Worm (Caenorhabditis elegans) whole organism, L4 larva: ENCODE data around the gene atf-6.
A peak's percentile ranks its signal among the peaks of the same experiment; 100 is the strongest.

Source experiments
- F10B5.3 ChIP-seq: sonication (generic microtip); optimal IDR thresholded peaks from 2 replicates; lab custom pipeline; 2016; ENCODE audit warnings: mild to moderate bottlenecking, missing genetic modification characterization, missing compliant biosample characterization
- F26F4.8 ChIP-seq: fragments of 200-800 bp; sonication (Bioruptor generic); conservative IDR thresholded peaks from 2 replicates; pipeline ENCODE4 v1.3.6; 2022; ENCODE audit warnings: missing genetic modification characterization, missing compliant biosample characterization
- F44E2.7 ChIP-seq: fragments of 200-800 bp; sonication (Bioruptor generic); IDR thresholded peaks from 2 replicates; pipeline ENCODE4 v2.1.2; 2022; ENCODE audit warnings: missing genetic modification characterization, missing compliant biosample characterization
- F49E8.2 ChIP-seq: sonication (generic microtip); optimal IDR thresholded peaks from 2 replicates; lab custom pipeline; 2016; ENCODE audit warnings: missing compliant biosample characterization, mild to moderate bottlenecking, missing genetic modification characterization, borderline replicate concordance
- Y105C5A.15 ChIP-seq: fragments of 200-800 bp; sonication (Bioruptor generic); IDR thresholded peaks from 2 replicates; pipeline ENCODE4 v1.3.6; 2022; ENCODE audit warnings: missing genetic modification characterization, missing compliant biosample characterization
- Y5F2A.4 ChIP-seq: fragments of 200-800 bp; sonication (Bioruptor generic); optimal IDR thresholded peaks from 2 replicates; lab custom pipeline; 2018; ENCODE audit warnings: mild to moderate bottlenecking, missing genetic modification characterization, missing compliant biosample characterization
- Y75B8A.6 ChIP-seq: fragments of 200-800 bp; sonication (Bioruptor generic); IDR thresholded peaks from 2 replicates; pipeline ENCODE4 v1.3.6; 2022; ENCODE audit warnings: missing genetic modification reagents, missing genetic modification characterization, missing compliant biosample characterization
- aha-1 ChIP-seq: fragments of 150-350 bp; peaks from one replicate; lab custom pipeline; 2014; ENCODE audit warnings: missing biosample characterization, missing genetic modification characterization
- ama-1 ChIP-seq: fragments of 150-350 bp; optimal IDR thresholded peaks from 2 replicates; lab custom pipeline; 2014; ENCODE audit warnings: inconsistent platforms, mixed read lengths
- ceh-44 ChIP-seq: fragments of 200-800 bp; sonication (Bioruptor generic); IDR thresholded peaks from 2 replicates; pipeline ENCODE4 v1.3.6; 2022; ENCODE audit warnings: missing genetic modification reagents, missing genetic modification characterization, missing compliant biosample characterization
- ceh-82 ChIP-seq: sonication (generic microtip); optimal IDR thresholded peaks from 2 replicates; lab custom pipeline; 2017; ENCODE audit warnings: missing biosample characterization, missing genetic modification characterization
- ctbp-1 ChIP-seq: fragments of 200-800 bp; sonication (Bioruptor generic); IDR thresholded peaks from 2 replicates; pipeline ENCODE4 v1.3.6; 2022; ENCODE audit warnings: missing genetic modification reagents, missing genetic modification characterization, missing compliant biosample characterization
- daf-16 ChIP-seq, 3 experiments: sonication (generic microtip); optimal IDR thresholded peaks; 2 replicates each; lab custom pipeline; 2016 to 2017; ENCODE audit warnings: missing genetic modification characterization in 3 of 3, missing genetic modification reagents in 3 of 3, mild to moderate bottlenecking in 2 of 3, missing compliant biosample characterization in 2 of 3, missing biosample characterization in 1 of 3, moderate library complexity in 1 of 3
- daf-19 ChIP-seq: fragments of 200-800 bp; sonication (Bioruptor generic); conservative IDR thresholded peaks from 2 replicates; pipeline ENCODE4 v1.3.6; 2022; ENCODE audit warnings: missing genetic modification characterization, missing compliant biosample characterization
- dmd-6 ChIP-seq: fragments of 200-800 bp; sonication (Bioruptor generic); IDR thresholded peaks from 2 replicates; pipeline ENCODE4 v1.3.6; 2022; ENCODE audit warnings: missing genetic modification reagents, missing genetic modification characterization, missing compliant biosample characterization
- dve-1 ChIP-seq: sonication (generic microtip); optimal IDR thresholded peaks from 2 replicates; lab custom pipeline; 2017; ENCODE audit warnings: antibody characterized with exemption, mild to moderate bottlenecking, missing genetic modification characterization, missing compliant biosample characterization; ENCODE audit not compliant: insufficient read depth
- fkh-10 ChIP-seq: fragments of 150-350 bp; optimal IDR thresholded peaks from 2 replicates; lab custom pipeline; 2014; ENCODE audit warnings: missing biosample characterization, missing genetic modification reagents, missing genetic modification characterization
- hlh-11 ChIP-seq: fragments of 200-800 bp; sonication (Bioruptor generic); optimal IDR thresholded peaks from 2 replicates; lab custom pipeline; 2018; ENCODE audit warnings: mild to moderate bottlenecking, missing genetic modification characterization, missing compliant biosample characterization
- hlh-30 ChIP-seq: sonication (generic microtip); optimal IDR thresholded peaks from 2 replicates; lab custom pipeline; 2017; ENCODE audit warnings: antibody characterized with exemption, mild to moderate bottlenecking, missing genetic modification characterization, missing compliant biosample characterization; ENCODE audit not compliant: insufficient read depth
- hmg-1.1 ChIP-seq: fragments of 200-800 bp; sonication (Bioruptor generic); IDR thresholded peaks from 2 replicates; pipeline ENCODE4 v1.3.6; 2022; ENCODE audit warnings: missing genetic modification reagents, missing genetic modification characterization, missing compliant biosample characterization
- lim-7 ChIP-seq: fragments of 200-800 bp; sonication (Bioruptor generic); IDR thresholded peaks from 2 replicates; pipeline ENCODE4 v1.3.6; 2022; ENCODE audit warnings: missing genetic modification characterization, missing compliant biosample characterization
- lin-1 ChIP-seq: fragments of 200-800 bp; sonication (Bioruptor generic); IDR thresholded peaks from 2 replicates; pipeline ENCODE4 v1.3.6; 2022; ENCODE audit warnings: missing genetic modification reagents, missing genetic modification characterization, missing compliant biosample characterization
- lin-13 ChIP-seq: fragments of 150-350 bp; optimal IDR thresholded peaks from 2 replicates; lab custom pipeline; 2014; ENCODE audit warnings: missing biosample characterization, missing genetic modification reagents, missing genetic modification characterization
- lin-29 ChIP-seq: fragments of 200-800 bp; sonication (Bioruptor generic); IDR thresholded peaks from 2 replicates; pipeline ENCODE4 v1.3.6; 2022; ENCODE audit warnings: missing genetic modification reagents, missing genetic modification characterization, missing compliant biosample characterization
- lin-38 ChIP-seq: fragments of 200-800 bp; sonication (Bioruptor generic); IDR thresholded peaks from 2 replicates; pipeline ENCODE4 v1.3.6; 2022; ENCODE audit warnings: missing genetic modification reagents, missing genetic modification characterization, missing compliant biosample characterization
- lir-3 ChIP-seq: sonication (generic microtip); optimal IDR thresholded peaks from 2 replicates; lab custom pipeline; 2016; ENCODE audit warnings: mild to moderate bottlenecking, missing genetic modification characterization, missing compliant biosample characterization
- lsy-2 ChIP-seq, 2 experiments: fragments of 150-350 bp in 1 of 2; sonication (generic microtip) in 1 of 2; optimal IDR thresholded peaks; 2 replicates each; lab custom pipeline; 2014 to 2017; ENCODE audit warnings: missing biosample characterization in 2 of 2, missing genetic modification characterization in 2 of 2
- madf-5 ChIP-seq, 2 experiments: fragments of 200-800 bp; sonication (Bioruptor generic); IDR thresholded peaks; 2 replicates each; pipeline ENCODE4 v1.3.6; 2022; ENCODE audit warnings: missing compliant biosample characterization in 2 of 2, missing genetic modification characterization in 2 of 2
- mdl-1 ChIP-seq, 2 experiments: fragments of 150-350 bp in 1 of 2; sonication (generic microtip) in 1 of 2; optimal IDR thresholded peaks; 2 replicates each; lab custom pipeline; 2014 to 2017; ENCODE audit warnings: missing biosample characterization in 2 of 2, missing genetic modification characterization in 2 of 2
- mep-1 ChIP-seq: fragments of 150-350 bp; sonication (generic microtip); optimal IDR thresholded peaks from 3 replicates; lab custom pipeline; 2014; ENCODE audit warnings: missing biosample characterization, missing genetic modification characterization
- mes-2 ChIP-seq: sonication (generic microtip); optimal IDR thresholded peaks from 2 replicates; lab custom pipeline; 2016; ENCODE audit warnings: missing genotype, mild to moderate bottlenecking, missing genetic modification characterization, missing compliant biosample characterization; ENCODE audit not compliant: poor library complexity, severe bottlenecking
- mxl-2 ChIP-seq: fragments of 200-800 bp; sonication (Bioruptor generic); conservative IDR thresholded peaks from 2 replicates; pipeline ENCODE4 v1.3.6; 2022; ENCODE audit warnings: missing genetic modification reagents, missing genetic modification characterization, missing compliant biosample characterization
- mxl-3 ChIP-seq: fragments of 200-800 bp; sonication (Bioruptor generic); optimal IDR thresholded peaks from 2 replicates; lab custom pipeline; 2018; ENCODE audit warnings: mild to moderate bottlenecking, missing genetic modification characterization, missing compliant biosample characterization
- nhr-28 ChIP-seq: fragments of 150-350 bp; optimal IDR thresholded peaks from 2 replicates; lab custom pipeline; 2014; ENCODE audit warnings: missing biosample characterization, missing genetic modification characterization
- nhr-41 ChIP-seq: fragments of 200-800 bp; sonication (Bioruptor generic); IDR thresholded peaks from 2 replicates; pipeline ENCODE4 v1.3.6; 2022; ENCODE audit warnings: missing genetic modification reagents, missing genetic modification characterization, missing compliant biosample characterization
- nhr-42 ChIP-seq: fragments of 200-800 bp; sonication (Bioruptor generic); IDR thresholded peaks from 2 replicates; pipeline ENCODE4 v1.3.6; 2022; ENCODE audit warnings: missing genetic modification characterization, missing compliant biosample characterization
- nhr-48 ChIP-seq: sonication (generic microtip); optimal IDR thresholded peaks from 2 replicates; lab custom pipeline; 2016; ENCODE audit warnings: mild to moderate bottlenecking, missing genetic modification characterization, missing compliant biosample characterization
- saeg-2 ChIP-seq: fragments of 200-800 bp; sonication (Bioruptor generic); IDR thresholded peaks from 2 replicates; pipeline ENCODE4 v1.3.6; 2022; ENCODE audit warnings: missing genetic modification reagents, missing genetic modification characterization, missing compliant biosample characterization
- snpc-1.2 ChIP-seq: fragments of 200-800 bp; sonication (Bioruptor generic); IDR thresholded peaks from 2 replicates; pipeline ENCODE4 v1.3.6; 2022; ENCODE audit warnings: missing genetic modification reagents, missing genetic modification characterization, missing compliant biosample characterization
- snpc-4 ChIP-seq: fragments of 150-350 bp; optimal IDR thresholded peaks from 2 replicates; lab custom pipeline; 2014; ENCODE audit warnings: missing biosample characterization, missing genetic modification characterization
- spr-1 ChIP-seq: sonication (generic microtip); optimal IDR thresholded peaks from 2 replicates; lab custom pipeline; 2016; ENCODE audit warnings: mild to moderate bottlenecking, missing genetic modification characterization, missing compliant biosample characterization
- spr-3 ChIP-seq: fragments of 200-800 bp; sonication (Bioruptor generic); optimal IDR thresholded peaks from 2 replicates; lab custom pipeline; 2018; ENCODE audit warnings: mild to moderate bottlenecking, missing genetic modification characterization, missing compliant biosample characterization
- unc-62 ChIP-seq, 3 experiments: fragments of 150-350 bp in 1 of 3; sonication (generic microtip); optimal IDR thresholded peaks in 2 of 3; peaks in 1 of 3; 1 replicate in 1 of 3; 2 replicates in 2 of 3; lab custom pipeline; 2014 to 2017; ENCODE audit warnings: missing biosample characterization in 3 of 3, missing genetic modification characterization in 3 of 3, missing genetic modification reagents in 3 of 3, missing genotype in 1 of 3
- vab-7 ChIP-seq: fragments of 200-800 bp; sonication (Bioruptor generic); IDR thresholded peaks from 2 replicates; pipeline ENCODE4 v1.3.6; 2022; ENCODE audit warnings: missing genetic modification reagents, missing genetic modification characterization, missing compliant biosample characterization
- zag-1 ChIP-seq: fragments of 150-350 bp; optimal IDR thresholded peaks from 2 replicates; lab custom pipeline; 2014; ENCODE audit warnings: missing biosample characterization, missing genetic modification characterization
- zfp-2 ChIP-seq: sonication (generic microtip); optimal IDR thresholded peaks from 2 replicates; lab custom pipeline; 2016; ENCODE audit warnings: mild to moderate bottlenecking, missing genetic modification characterization, missing compliant biosample characterization

Gene atf-6

ce11 chrX:12439998-12440722 lies 40.6 kb upstream of the atf-6 start (continued):
- TF ChIP-seq nhr-48: no peak
- TF ChIP-seq lin-1: no peak
- peak; percentile 83 for TF ChIP-seq aha-1 (tag; lab: Kevin White, UChicago)
- TF ChIP-seq snpc-4 (tag; lab: Kevin White, UChicago): no peak
- TF ChIP-seq dmd-6 (GFP tag; lab: Robert Waterston, UW): 0 out of 2 replicates have a peak, but pooled peaks have one; percentile 11
- no peak for TF ChIP-seq ama-1 (lab: Kevin White, UChicago)
- no peak for TF ChIP-seq mxl-2 (GFP tag; lab: Robert Waterston, UW)
- no peak for TF ChIP-seq daf-19 (GFP tag; lab: Robert Waterston, UW)
- no peak for TF ChIP-seq ceh-82 (tag; lab: Kevin White, UChicago)
- no peak for TF ChIP-seq saeg-2 (GFP tag; lab: Robert Waterston, UW)
- no peak for TF ChIP-seq vab-7 (GFP tag; lab: Robert Waterston, UW)
- TF ChIP-seq lir-3 (tag; lab: Kevin White, UChicago): no peak
- no peak for TF ChIP-seq F26F4.8 (GFP tag; lab: Robert Waterston, UW)
- no peak for TF ChIP-seq Y75B8A.6 (GFP tag; lab: Robert Waterston, UW)
- TF ChIP-seq mdl-1 (tag; optimal IDR thresholded peaks at IDR 0.05; lab: Kevin White, UChicago): no peak
- no peak for TF ChIP-seq Y105C5A.15 (GFP tag; lab: Robert Waterston, UW)
- no peak for TF ChIP-seq spr-1
- TF ChIP-seq lim-7 (GFP tag; lab: Robert Waterston, UW): no peak
- TF ChIP-seq lin-13 (GFP tag; lab: Kevin White, UChicago): no peak
- peak in 1 of 2 experiments; percentile 55 for TF ChIP-seq unc-62 (GFP tag; optimal IDR thresholded peaks at IDR 0.05 in 1 of 2; lab: Kevin White, UChicago)
- no peak for TF ChIP-seq unc-62 (tag; optimal IDR thresholded peaks at IDR 0.05; lab: Kevin White, UChicago)
- no peak for TF ChIP-seq F49E8.2
- TF ChIP-seq nhr-41: no peak
- no peak for TF ChIP-seq mes-2
- TF ChIP-seq zfp-2 (tag; lab: Kevin White, UChicago): no peak
- no peak for TF ChIP-seq zag-1 (tag; lab: Kevin White, UChicago)
- TF ChIP-seq daf-16 (GFP tag; optimal IDR thresholded peaks at IDR 0.05; lab: Kevin White, UChicago): no peak
- TF ChIP-seq daf-16 (tag; optimal IDR thresholded peaks at IDR 0.05; lab: Kevin White, UChicago): no peak
- TF ChIP-seq hlh-30 (tag; lab: Kevin White, UChicago): no peak
- TF ChIP-seq F10B5.3: no peak
- no peak for TF ChIP-seq fkh-10

- TF ChIP-seq mdl-1 (tag; optimal IDR thresholded peaks at IDR 0.05; lab: Kevin White, UChicago) (peak in 1 of 2 experiments; percentile 27), Y5F2A.4 (GFP tag; lab: Kevin White, UChicago) (no peak), daf-16 (GFP tag; optimal IDR thresholded peaks at IDR 0.05; lab: Kevin White, UChicago) (no peak), daf-16 (tag; optimal IDR thresholded peaks at IDR 0.05; lab: Kevin White, UChicago) (no peak), ceh-44 (no peak), lsy-2 (tag; optimal IDR thresholded peaks at IDR 0.05; lab: Kevin White, UChicago) (peak in 1 of 2 experiments; percentile 25), nhr-48 (no peak), lim-7 (GFP tag; lab: Robert Waterston, UW) (no peak), lin-38 (GFP tag; lab: Robert Waterston, UW) (0 out of 2 replicates have a peak, but pooled peaks have one; percentile 7), mxl-3 (GFP tag; lab: Kevin White, UChicago) (peak; percentile 48), mep-1 (tag; lab: Kevin White, UChicago) (no peak), snpc-1.2 (GFP tag; lab: Robert Waterston, UW) (no peak), snpc-4 (tag; lab: Kevin White, UChicago) (no peak), lin-29 (GFP tag; lab: Robert Waterston, UW) (no peak), nhr-42 (GFP tag; lab: Robert Waterston, UW) (no peak), nhr-28 (tag; lab: Kevin White, UChicago) (peak; percentile 8), madf-5 (GFP tag; IDR thresholded peaks at IDR 0.05; lab: Robert Waterston, UW) (no peak), spr-3 (GFP tag; lab: Kevin White, UChicago) (no peak), F44E2.7 (GFP tag; lab: Robert Waterston, UW) (no peak), ama-1 (lab: Kevin White, UChicago) (no peak), hlh-30 (tag; lab: Kevin White, UChicago) (peak; percentile 87), ctbp-1 (GFP tag; lab: Robert Waterston, UW) (no peak), dve-1 (tag; lab: Kevin White, UChicago) (peak; percentile 42), Y105C5A.15 (GFP tag; lab: Robert Waterston, UW) (no peak), hlh-11 (tag; lab: Kevin White, UChicago) (peak; percentile 41), hmg-1.1 (GFP tag; lab: Robert Waterston, UW) (peak; percentile 15; the same call in 1 of the 2 replicates)
Observed at ce11 chrX:12444423-12444822, 36.3 kb upstream of the atf-6 start.
